Fruit fly (Drosophila melanogaster): ENCODE results near the gene AdipoR.

- TF ChIP-seq CG4617 (GFP tag; optimal IDR thresholded peaks at IDR 0.05; ENCODE audit: borderline replicate concordance) (no peak), maf-S (GFP tag; optimal IDR thresholded peaks at IDR 0.05) (no peak), CG3163 (GFP tag; optimal IDR thresholded peaks at IDR 0.05) (no peak), Ssrp (tag; optimal IDR thresholded peaks at IDR 0.05) (no peak), odd (GFP tag; optimal IDR thresholded peaks at IDR 0.05) (no peak)
Observed at dm6 chr3R:22569888-22570287, 22.2 kb upstream of the AdipoR start, which contains the start of gene CG33110.
